Worm (Caenorhabditis elegans) whole organism, L3 larva: Measurements from ENCODE around the gene R02D5.4.

Experiments
- daf-12 ChIP-seq: fragments of 150-350 bp; optimal IDR thresholded peaks from 2 replicates; lab custom pipeline; 2014; ENCODE audit warnings: missing biosample characterization, missing genetic modification reagents, missing genetic modification characterization
- egl-27 ChIP-seq: sonication (generic microtip); optimal IDR thresholded peaks from 4 replicates; lab custom pipeline; 2017; ENCODE audit warnings: missing biosample characterization, missing genetic modification reagents, missing genetic modification characterization
- lsy-12 ChIP-seq: sonication (generic microtip); optimal IDR thresholded peaks from 2 replicates; lab custom pipeline; 2016; ENCODE audit warnings: mild to moderate bottlenecking, missing genetic modification characterization, missing compliant biosample characterization
- nhr-12 ChIP-seq: fragments of 150-350 bp; optimal IDR thresholded peaks from 2 replicates; lab custom pipeline; 2014; ENCODE audit warnings: missing biosample characterization, missing genetic modification characterization
- nhr-25 ChIP-seq: sonication (generic microtip); optimal IDR thresholded peaks from 2 replicates; lab custom pipeline; 2017; ENCODE audit warnings: missing biosample characterization, missing genetic modification characterization
- nhr-76 ChIP-seq: fragments of 150-350 bp; sonication (generic microtip); optimal IDR thresholded peaks from 5 replicates; lab custom pipeline; 2014; ENCODE audit warnings: missing biosample characterization, missing genetic modification characterization
- tbx-2 ChIP-seq: sonication (generic microtip); optimal IDR thresholded peaks from 2 replicates; lab custom pipeline; 2016; ENCODE audit warnings: mild to moderate bottlenecking, missing genetic modification characterization, missing compliant biosample characterization
- zag-1 ChIP-seq: fragments of 150-350 bp; optimal IDR thresholded peaks from 2 replicates; lab custom pipeline; 2014; ENCODE audit warnings: missing biosample characterization, missing genetic modification characterization

R02D5.4 gene

DNA sequence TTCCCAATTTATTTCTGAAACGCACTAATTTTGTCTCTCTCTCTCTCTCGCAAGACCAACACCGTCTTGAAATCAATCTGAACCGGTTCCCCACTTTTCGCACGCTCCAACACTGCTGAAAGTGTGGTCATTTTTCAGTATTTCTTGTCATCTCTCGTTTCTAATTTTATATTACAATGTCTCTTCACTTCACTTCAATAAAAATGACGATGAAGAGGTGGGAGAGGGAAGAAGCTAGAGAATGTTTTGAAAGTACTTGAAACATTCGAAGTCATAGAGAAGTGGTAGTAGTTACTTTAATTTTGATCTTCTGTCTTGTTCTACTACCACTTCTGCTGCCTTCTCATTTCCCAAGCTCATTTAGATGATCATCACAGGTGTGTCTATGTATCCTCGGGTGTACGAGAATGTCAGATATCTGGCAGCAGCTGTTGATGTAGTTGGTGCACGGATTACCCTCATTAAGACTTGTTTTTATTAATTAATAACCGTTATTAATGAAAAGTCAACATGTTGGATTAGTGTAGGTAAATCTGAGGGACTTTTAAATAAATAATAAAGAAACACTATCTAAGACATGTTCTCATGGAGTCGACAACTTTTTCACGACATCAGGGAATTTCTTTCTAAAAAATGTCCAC is 46.3 kb downstream of the R02D5.4 start:
- TF ChIP-seq daf-12 (tag; lab: Kevin White, UChicago) (no peak), nhr-25 (peak; percentile 31)
- TF ChIP-seq, all 47 proteins: peak for 1

DNA sequence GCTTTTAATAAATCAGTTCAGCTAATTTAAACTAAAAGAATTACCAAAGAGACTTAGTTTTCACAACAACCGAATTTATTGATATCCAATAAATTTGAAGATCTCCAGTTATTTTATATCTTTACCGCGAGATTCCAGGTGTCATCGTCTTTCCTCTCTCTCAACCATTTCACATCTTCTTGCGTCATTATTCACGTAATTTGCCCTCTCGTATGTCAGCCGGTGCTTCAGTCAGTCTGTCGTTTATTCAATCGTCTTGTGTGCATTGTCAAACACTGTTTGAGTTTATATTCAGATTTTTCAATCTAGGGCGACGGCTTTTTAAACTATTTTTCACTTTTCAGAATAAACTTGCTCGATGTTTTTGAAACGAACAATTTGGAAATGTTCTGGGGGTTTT is 47.1 kb downstream of the R02D5.4 start:
- TF ChIP-seq nhr-76 (tag; lab: Kevin White, UChicago) = no peak
- TF ChIP-seq tbx-2 (tag; lab: Kevin White, UChicago) = no peak
- TF ChIP-seq egl-27 = no peak
- TF ChIP-seq lsy-12 (tag; lab: Kevin White, UChicago) = no peak
- TF ChIP-seq zag-1 (tag; lab: Kevin White, UChicago) = no peak

ce11 chrV:14436195-14436594 is 48.3 kb downstream of the R02D5.4 start:
- no peak for TF ChIP-seq nhr-12 (tag; lab: Kevin White, UChicago)
